Fruit fly (Drosophila melanogaster) whole organism, pupa: ENCODE data around the gene CG43249.

ENCODE experiments used
- CG10348 ChIP-seq: fragments of 200-800 bp; sonication (Bioruptor generic); IDR thresholded peaks from 2 replicates; pipeline ENCODE4 v1.3.6; 2022; ENCODE audit warnings: missing biosample characterization, missing genetic modification characterization
- CG12605 ChIP-seq: fragments of 200-800 bp; sonication (Bioruptor generic); IDR thresholded peaks from 2 replicates; pipeline ENCODE4 v1.3.6; 2022; ENCODE audit warnings: missing biosample characterization, missing genetic modification characterization
- CG13204 ChIP-seq: fragments of 200-800 bp; sonication (Bioruptor generic); optimal IDR thresholded peaks from 2 replicates; lab custom pipeline; 2018; ENCODE audit warnings: missing biosample characterization, mild to moderate bottlenecking, missing genetic modification characterization, moderate library complexity
- CG14655 ChIP-seq: fragments of 200-800 bp; sonication (Bioruptor generic); optimal IDR thresholded peaks from 3 replicates; lab custom pipeline; 2017; ENCODE audit warnings: mild to moderate bottlenecking, missing biosample characterization, missing genetic modification reagents, missing genetic modification characterization
- CG15710 ChIP-seq: fragments of 200-800 bp; sonication (Bioruptor generic); optimal IDR thresholded peaks from 2 replicates; lab custom pipeline; 2018; ENCODE audit warnings: missing biosample characterization, mild to moderate bottlenecking, missing genetic modification characterization, moderate library complexity
- CG17806 ChIP-seq: fragments of 200-800 bp; sonication (Bioruptor generic); optimal IDR thresholded peaks from 2 replicates; lab custom pipeline; 2018; ENCODE audit warnings: missing biosample characterization, mild to moderate bottlenecking, missing genetic modification characterization, moderate library complexity
- CG32121 ChIP-seq: fragments of 200-800 bp; sonication (Bioruptor generic); IDR thresholded peaks from 2 replicates; pipeline ENCODE4 v1.3.6; 2022; ENCODE audit warnings: missing biosample characterization, missing genetic modification characterization
- CG34367 ChIP-seq: fragments of 200-800 bp; sonication (Bioruptor generic); optimal IDR thresholded peaks from 2 replicates; lab custom pipeline; 2018; ENCODE audit warnings: missing biosample characterization, mild to moderate bottlenecking, missing genetic modification characterization
- CG4496 ChIP-seq: fragments of 200-800 bp; sonication (Bioruptor generic); IDR thresholded peaks from 3 replicates; pipeline ENCODE4 v1.3.6; 2022; ENCODE audit warnings: missing biosample characterization, missing genetic modification characterization
- CG8159 ChIP-seq: fragments of 200-800 bp; sonication (Bioruptor generic); optimal IDR thresholded peaks from 3 replicates; lab custom pipeline; 2018; ENCODE audit warnings: missing biosample characterization, mild to moderate bottlenecking, missing genetic modification characterization, moderate library complexity
- CG8301 ChIP-seq: fragments of 200-800 bp; sonication (Bioruptor generic); optimal IDR thresholded peaks from 2 replicates; lab custom pipeline; 2018; ENCODE audit warnings: missing biosample characterization, mild to moderate bottlenecking, missing genetic modification characterization
- CG9948 ChIP-seq: fragments of 200-800 bp; sonication (Bioruptor generic); optimal IDR thresholded peaks from 2 replicates; lab custom pipeline; 2018; ENCODE audit warnings: missing biosample characterization, mild to moderate bottlenecking, missing genetic modification characterization, moderate library complexity
- D1 ChIP-seq: fragments of 200-800 bp; sonication (Bioruptor generic); optimal IDR thresholded peaks from 2 replicates; lab custom pipeline; 2018; ENCODE audit warnings: missing biosample characterization, mild to moderate bottlenecking, missing genetic modification characterization, moderate library complexity
- EcR ChIP-seq: fragments of 200-800 bp; sonication (Bioruptor generic); optimal IDR thresholded peaks from 3 replicates; lab custom pipeline; 2019; ENCODE audit warnings: missing biosample characterization, missing genetic modification characterization, mild to moderate bottlenecking, moderate library complexity, missing genetic modification reagents
- Ets98B ChIP-seq: fragments of 200-800 bp; sonication (Bioruptor generic); IDR thresholded peaks from 2 replicates; pipeline ENCODE4 v1.3.6; 2022; ENCODE audit warnings: missing biosample characterization, missing genetic modification characterization
- Pif1A ChIP-seq: fragments of 200-800 bp; sonication (Bioruptor generic); optimal IDR thresholded peaks from 3 replicates; lab custom pipeline; 2016; ENCODE audit warnings: missing biosample characterization, missing genetic modification characterization
- Pif1B ChIP-seq: fragments of 200-800 bp; sonication (Bioruptor generic); optimal IDR thresholded peaks from 3 replicates; lab custom pipeline; 2016; ENCODE audit warnings: missing biosample characterization, missing genetic modification characterization
- Snoo ChIP-seq: fragments of 200-800 bp; sonication (Bioruptor generic); optimal IDR thresholded peaks from 3 replicates; lab custom pipeline; 2017; ENCODE audit warnings: missing biosample characterization, mild to moderate bottlenecking, missing genetic modification characterization, inconsistent platforms
- fd96Ca ChIP-seq: fragments of 200-800 bp; sonication (Bioruptor generic); IDR thresholded peaks from 3 replicates; pipeline ENCODE4 v1.3.6; 2022; ENCODE audit warnings: missing biosample characterization, missing genetic modification characterization
- gl ChIP-seq: fragments of 200-800 bp; sonication (Bioruptor generic); optimal IDR thresholded peaks from 2 replicates; lab custom pipeline; 2018; ENCODE audit warnings: missing biosample characterization, mild to moderate bottlenecking, missing genetic modification characterization
- rn ChIP-seq: fragments of 200-800 bp; sonication (Bioruptor generic); IDR thresholded peaks from 2 replicates; pipeline ENCODE4 v1.3.6; 2022; ENCODE audit warnings: missing biosample characterization, missing genetic modification characterization

The CG43249 gene

DNA sequence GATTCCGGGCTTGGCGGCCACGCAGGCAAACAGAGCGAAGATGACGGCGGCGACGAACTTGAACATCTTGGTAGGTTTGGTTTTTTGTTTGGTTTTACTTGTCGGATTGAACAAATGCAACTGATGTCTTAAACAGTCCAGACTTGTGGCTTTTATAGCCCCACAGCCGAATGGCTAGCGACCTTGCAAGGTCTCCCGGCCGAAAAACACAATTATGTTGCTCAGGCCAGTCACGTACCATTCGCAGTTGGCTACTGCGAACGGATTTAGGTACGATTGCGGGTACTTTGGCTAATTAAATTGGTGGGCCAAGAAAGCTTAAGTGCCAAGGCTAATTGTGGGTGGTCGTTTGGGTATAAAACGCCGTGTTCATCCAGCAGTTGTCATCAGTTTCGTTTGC is 39.1 kb upstream of the CG43249 start, which contains the start of the genes CG13051 and CG13069:
Gene CG13051, minus strand, starts transcription at position 101 of the 400 bp plus-strand sequence.
Gene CG13069, plus strand, starts transcription at position 386 of the 400 bp plus-strand sequence.
- no peak for TF ChIP-seq CG10348 (GFP tag; lab: Robert Waterston, UW)
- no peak for TF ChIP-seq CG15710 (tag; lab: Kevin White, UChicago)
- no peak for TF ChIP-seq CG17806 (tag; lab: Kevin White, UChicago)
- TF ChIP-seq Snoo (tag; lab: Kevin White, UChicago) = no peak
- TF ChIP-seq Pif1A (GFP tag; lab: Kevin White, UChicago) = no peak
- TF ChIP-seq Ets98B = no peak
- TF ChIP-seq CG34367 (tag; lab: Kevin White, UChicago) = no peak
- TF ChIP-seq fd96Ca (GFP tag; lab: Robert Waterston, UW) = no peak
- TF ChIP-seq Pif1B (GFP tag; lab: Kevin White, UChicago) = no peak
- TF ChIP-seq rn (GFP tag; lab: Robert Waterston, UW) = no peak
- TF ChIP-seq gl (tag; lab: Kevin White, UChicago) = no peak
- no peak for TF ChIP-seq D1 (tag; lab: Kevin White, UChicago)
- no peak for TF ChIP-seq CG32121 (GFP tag; lab: Robert Waterston, UW)
- no peak for TF ChIP-seq CG8301 (tag; lab: Kevin White, UChicago)

DNA sequence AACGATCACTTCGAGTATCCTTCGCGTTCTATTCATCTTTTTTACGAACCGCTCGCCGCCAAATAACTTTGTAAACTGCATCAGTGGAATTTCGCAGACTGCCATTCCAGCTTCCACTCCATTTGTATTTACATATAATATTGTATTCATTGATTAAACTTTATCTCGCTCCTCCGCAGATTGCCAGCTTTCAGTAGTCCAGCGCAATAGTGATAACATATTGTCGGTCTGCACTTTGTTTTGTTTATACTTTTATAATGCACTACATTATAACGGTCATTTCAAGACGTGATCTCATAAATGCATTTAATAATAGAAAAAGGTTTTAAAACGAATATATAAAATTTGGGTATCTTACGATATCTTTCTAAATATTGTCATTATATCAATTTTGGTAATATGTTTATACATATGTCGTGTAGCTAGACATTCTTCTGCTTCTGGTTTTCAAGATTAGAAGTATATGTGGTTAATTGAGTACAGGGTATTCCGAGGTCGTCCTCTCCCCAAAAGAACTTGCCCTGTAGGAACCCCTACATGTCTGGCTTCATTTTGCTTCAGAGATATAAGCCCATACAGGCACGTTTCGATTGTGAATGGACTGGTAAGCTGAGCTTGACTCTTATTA is 35.9 kb upstream of the CG43249 start, which contains the start of gene CG4950:
Gene CG4950, minus strand, starts transcription at position 51 of the 628 bp plus-strand sequence.
- TF ChIP-seq EcR (GFP tag; lab: Kevin White, UChicago) (no peak), CG4496 (no peak; the same call in 2 of the 3 replicates), CG12605 (GFP tag; lab: Robert Waterston, UW) (no peak), CG34367 (tag; lab: Kevin White, UChicago) (peak; percentile 45), fd96Ca (GFP tag; lab: Robert Waterston, UW) (no peak), Pif1B (GFP tag; lab: Kevin White, UChicago) (peak; percentile 10), CG13204 (GFP tag; lab: Kevin White, UChicago) (no peak), Snoo (tag; lab: Kevin White, UChicago) (no peak), CG10348 (GFP tag; lab: Robert Waterston, UW) (no peak), gl (tag; lab: Kevin White, UChicago) (peak; percentile 12), CG8159 (peak; percentile 75), CG14655 (GFP tag; lab: Kevin White, UChicago) (peak; percentile 65), rn (GFP tag; lab: Robert Waterston, UW) (no peak), CG8301 (tag; lab: Kevin White, UChicago) (peak; percentile 45), CG17806 (tag; lab: Kevin White, UChicago) (peak; percentile 57), CG15710 (tag; lab: Kevin White, UChicago) (peak; percentile 73), D1 (tag; lab: Kevin White, UChicago) (no peak), Pif1A (GFP tag; lab: Kevin White, UChicago) (peak; percentile 22), CG32121 (GFP tag; lab: Robert Waterston, UW) (no peak), Ets98B (no peak), CG9948 (tag; lab: Kevin White, UChicago) (peak; percentile 53)

DNA sequence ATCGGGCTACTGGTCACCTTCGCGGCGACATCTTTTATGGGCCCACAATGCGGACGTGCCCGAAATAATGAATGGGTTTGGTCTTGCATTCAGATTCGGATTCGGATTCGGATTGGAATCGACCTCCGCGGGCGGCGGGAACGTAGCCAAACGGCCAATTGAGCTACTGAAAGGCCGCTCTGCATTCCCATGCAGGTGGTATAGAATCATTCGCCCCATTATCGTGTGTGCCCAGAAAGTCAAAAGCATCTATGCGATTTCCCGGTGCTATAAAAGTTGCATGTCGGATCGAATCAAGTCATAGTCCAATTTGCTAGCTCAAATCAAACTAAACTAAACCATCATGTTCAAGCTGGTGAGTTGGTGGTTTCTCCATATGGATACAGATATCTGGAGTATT is 35.0 kb upstream of the CG43249 start, which contains the start of gene CG13068:
Gene CG13068, plus strand, starts transcription at position 301 of the 400 bp plus-strand sequence.
- TF ChIP-seq CG4496 = no peak
- no peak for TF ChIP-seq Pif1A (GFP tag; lab: Kevin White, UChicago)
- no peak for TF ChIP-seq fd96Ca (GFP tag; lab: Robert Waterston, UW)
- TF ChIP-seq CG32121 (GFP tag; lab: Robert Waterston, UW) = no peak
- TF ChIP-seq CG9948 (tag; lab: Kevin White, UChicago) = no peak

DNA sequence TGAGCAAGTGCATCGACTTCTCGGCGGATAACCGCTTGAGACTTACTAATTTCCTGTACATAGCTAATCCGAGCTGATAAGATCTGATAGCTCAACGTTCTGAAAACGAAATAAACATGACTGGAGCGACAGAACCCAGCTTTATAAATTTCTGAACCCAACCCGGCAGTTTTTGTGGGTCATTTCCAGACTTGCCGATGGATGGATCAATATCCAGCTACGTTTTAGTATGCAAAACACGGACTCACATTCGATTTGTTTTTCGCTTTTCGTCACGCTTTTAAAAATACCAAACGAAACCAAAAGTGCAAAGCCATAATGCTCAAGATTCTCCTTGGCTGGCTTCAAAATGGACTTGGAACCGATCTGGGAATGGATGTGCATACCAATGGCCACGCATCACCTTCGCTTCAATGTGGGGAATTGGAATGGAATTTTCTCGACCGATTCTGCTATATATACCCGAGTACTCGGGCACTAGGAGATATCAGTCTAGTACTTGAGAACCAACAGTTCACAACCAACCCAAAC is 33.2 kb upstream of the CG43249 start, which contains the start of the genes CG34248 and CG13067:
Gene CG34248, minus strand, starts transcription at position 101 of the 531 bp plus-strand sequence.
Gene CG13067, plus strand, starts transcription at position 481 of the 531 bp plus-strand sequence.
- TF ChIP-seq D1 (tag; lab: Kevin White, UChicago) (no peak), rn (GFP tag; lab: Robert Waterston, UW) (no peak), CG14655 (GFP tag; lab: Kevin White, UChicago) (no peak), CG34367 (tag; lab: Kevin White, UChicago) (no peak), CG10348 (GFP tag; lab: Robert Waterston, UW) (no peak)
- TF ChIP-seq, all 21 proteins: peak for 0

DNA sequence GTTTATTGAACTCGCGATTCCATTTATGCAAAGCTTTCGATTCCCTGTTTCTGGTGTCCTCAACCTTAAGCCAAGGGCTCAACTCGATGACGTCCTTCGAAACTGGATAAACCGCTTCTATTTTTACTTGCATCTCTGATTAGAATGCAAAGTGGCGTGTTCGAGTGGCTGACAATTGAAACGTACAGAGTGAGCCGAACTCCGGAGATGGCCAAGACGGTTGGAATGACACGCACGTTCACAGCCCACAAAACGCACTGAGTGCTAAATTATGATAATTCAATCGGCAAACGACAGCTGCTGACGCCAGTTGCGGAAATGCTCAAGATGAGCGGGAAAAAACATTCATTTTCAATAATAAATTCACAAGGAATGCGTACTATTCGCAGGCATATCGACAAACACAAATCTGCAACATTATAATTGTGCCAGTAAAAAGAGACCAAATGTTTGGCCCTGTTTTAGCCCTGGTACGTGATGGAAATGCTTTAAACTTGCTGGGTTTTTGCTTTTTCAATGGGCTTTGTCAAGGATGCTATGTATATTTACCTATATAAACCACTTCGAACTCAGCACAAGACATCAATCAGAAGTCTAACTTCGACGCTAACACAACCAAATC is 31.6 kb upstream of the CG43249 start, which contains the start of gene CG13066:
Gene CG13066, plus strand, starts transcription at position 572 of the 622 bp plus-strand sequence.
- peak; percentile 13 for TF ChIP-seq EcR (GFP tag; lab: Kevin White, UChicago)
- TF ChIP-seq CG34367 (tag; lab: Kevin White, UChicago) = no peak
